Worm (Caenorhabditis elegans): Measurements from ENCODE around the gene C04E12.4.

DNA sequence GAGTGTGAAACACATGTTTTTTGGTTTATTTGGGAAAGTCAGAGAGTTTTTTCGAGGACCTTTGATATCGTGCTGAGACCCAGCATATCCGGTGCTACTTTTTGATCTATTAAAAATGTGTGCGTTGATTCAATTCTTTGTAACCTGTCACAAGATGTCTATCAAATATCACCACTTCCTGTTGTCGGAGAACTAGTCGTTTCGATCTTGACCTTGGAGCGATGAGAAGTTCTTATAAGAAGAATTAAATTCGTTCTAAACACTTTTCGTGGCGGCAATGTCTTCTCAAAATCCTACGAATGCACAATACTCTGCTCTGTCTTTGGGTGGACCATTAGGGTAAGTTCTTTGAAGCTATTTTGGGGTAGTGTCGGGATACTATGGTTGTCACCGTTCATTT, 46.5 kb upstream of the C04E12.4 start, which contains the start of gene F35F10.1:
- TF ChIP-seq nhr-25 (tag; optimal IDR thresholded peaks at IDR 0.05): no peak
- no peak for TF ChIP-seq mab-5 (tag; optimal IDR thresholded peaks at IDR 0.05)
- no peak for TF ChIP-seq lsy-2 (tag; optimal IDR thresholded peaks at IDR 0.05)
- TF ChIP-seq nhr-237 (tag; optimal IDR thresholded peaks at IDR 0.05): no peak
- no peak for TF ChIP-seq snpc-4 (tag; optimal IDR thresholded peaks at IDR 0.05)
- no peak for TF ChIP-seq ztf-4 (tag; optimal IDR thresholded peaks at IDR 0.05)
- no peak for TF ChIP-seq elt-3 (tag; optimal IDR thresholded peaks at IDR 0.05)
- TF ChIP-seq F13H6.1 (tag; optimal IDR thresholded peaks at IDR 0.05): no peak
- TF ChIP-seq zag-1 (tag; optimal IDR thresholded peaks at IDR 0.05): no peak
- TF ChIP-seq nhr-12 (tag; optimal IDR thresholded peaks at IDR 0.05): no peak

All from whole organism, L2 larva.